Fruit fly (Drosophila melanogaster): ENCODE measurements around the gene CycD.

The CycD gene

DNA sequence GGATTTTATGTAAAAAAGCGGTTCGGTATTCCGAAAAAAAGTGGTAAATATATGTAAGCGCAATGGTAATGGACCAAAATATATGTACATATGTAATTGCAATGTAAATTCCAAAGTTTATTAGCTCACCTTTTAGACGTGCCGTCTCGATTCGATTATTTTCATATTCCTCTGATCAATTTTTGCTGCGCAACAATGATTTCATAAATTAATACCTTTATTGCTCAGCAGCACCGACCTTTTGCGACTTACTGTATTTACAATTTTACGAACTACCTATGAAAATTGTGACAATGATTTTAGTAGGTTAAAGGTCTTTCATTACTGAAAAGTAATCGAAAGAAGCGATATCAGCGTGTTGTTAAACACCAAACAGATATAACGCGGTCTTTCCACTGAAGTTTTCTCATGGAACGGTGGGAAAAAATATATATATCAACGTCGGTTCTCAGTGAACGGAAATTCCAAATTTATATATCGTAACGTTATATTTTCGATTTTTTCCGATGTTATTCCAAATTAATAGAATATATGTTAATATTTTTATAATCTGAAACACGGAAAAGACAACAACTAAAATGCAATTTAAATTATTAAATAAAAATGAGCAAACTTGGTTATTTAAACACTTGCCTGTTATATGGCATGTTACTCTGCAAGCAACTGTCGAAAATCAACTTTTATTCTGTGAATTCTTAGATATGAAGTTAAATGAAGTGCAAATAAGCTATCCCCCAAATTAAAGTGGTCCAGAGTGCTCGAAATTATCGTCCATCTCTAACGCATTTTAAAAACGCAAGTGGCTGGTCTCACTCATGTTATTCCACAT lies 19.5 kb downstream of the CycD start, which contains the start of the genes MSBP and CG15916 (continued):
- TF ChIP-seq D19A (tag; optimal IDR thresholded peaks at IDR 0.05), result peak; percentile 1
- peak; percentile 49; the same call in 1 of the 2 replicates for TF ChIP-seq Rfx (GFP tag; IDR thresholded peaks at IDR 0.05)
- TF ChIP-seq Ets65A (GFP tag), result no peak
- peak; percentile 18 for TF ChIP-seq CG10431 (GFP tag; optimal IDR thresholded peaks at IDR 0.05)
- TF ChIP-seq gro (GFP tag; optimal IDR thresholded peaks at IDR 0.05), result no peak
- TF ChIP-seq Neu2 (GFP tag; optimal IDR thresholded peaks at IDR 0.05; ENCODE audit: borderline replicate concordance), result no peak
- no peak for TF ChIP-seq cad (GFP tag; optimal IDR thresholded peaks at IDR 0.05)
- TF ChIP-seq CG8388 (GFP tag; optimal IDR thresholded peaks at IDR 0.05), result peak; percentile 3
- TF ChIP-seq Dfd (GFP tag; optimal IDR thresholded peaks at IDR 0.05), result peak in 1 of 2 experiments; percentile 3
- no peak for TF ChIP-seq crp (GFP tag; optimal IDR thresholded peaks at IDR 0.05)
- no peak for TF ChIP-seq Spps (tag; optimal IDR thresholded peaks at IDR 0.05)
- TF ChIP-seq CG8290 (GFP tag; optimal IDR thresholded peaks at IDR 0.05), result peak; percentile 37
- peak in 1 of 2 experiments; percentile 32 for TF ChIP-seq CG8290 (tag; optimal IDR thresholded peaks at IDR 0.05)
- no peak for TF ChIP-seq E2f2 (GFP tag; IDR thresholded peaks at IDR 0.05)
- no peak for TF ChIP-seq ham (GFP tag; IDR thresholded peaks at IDR 0.05)
- TF ChIP-seq CG2116 (GFP tag; optimal IDR thresholded peaks at IDR 0.05), result peak; percentile 38
- no peak for TF ChIP-seq CG13123 (GFP tag; optimal IDR thresholded peaks at IDR 0.05)
- TF ChIP-seq Rx (GFP tag; IDR thresholded peaks at IDR 0.05), result no peak
- peak; percentile 13; the same call in 1 of the 2 replicates for TF ChIP-seq CG13287 (GFP tag; IDR thresholded peaks at IDR 0.05; ENCODE audit: partially characterized antibody)
- TF ChIP-seq TFAM (GFP tag; optimal IDR thresholded peaks at IDR 0.05), result no peak
- peak; percentile 45 for TF ChIP-seq CG7839 (tag; optimal IDR thresholded peaks at IDR 0.05)
- peak; percentile 18 for TF ChIP-seq CG33557 (GFP tag; optimal IDR thresholded peaks at IDR 0.05)
- peak; percentile 14 for TF ChIP-seq twi (tag; optimal IDR thresholded peaks at IDR 0.05)
- TF ChIP-seq amos (GFP tag; IDR thresholded peaks at IDR 0.05; ENCODE audit: partially characterized antibody), result 0 out of 2 replicates have a peak, but pooled peaks have one; percentile 24
- peak; percentile 59; the same call in 1 of the 2 replicates for TF ChIP-seq CG31441 (GFP tag; IDR thresholded peaks at IDR 0.05)
- peak; percentile 76 for TF ChIP-seq CG3995 (GFP tag; optimal IDR thresholded peaks at IDR 0.05)
- peak; percentile 26 for TF ChIP-seq CG16815 (GFP tag; optimal IDR thresholded peaks at IDR 0.05)
- TF ChIP-seq Dip3 (GFP tag; optimal IDR thresholded peaks at IDR 0.05), result peak; percentile 1
- 0 out of 3 replicates have a peak, but pooled peaks have one; percentile 29 for TF ChIP-seq CG14860 (GFP tag; IDR thresholded peaks at IDR 0.05; ENCODE audit: partially characterized antibody)
- peak in 2 of 3 experiments; percentile 44 to 85 for TF ChIP-seq lola (GFP tag; optimal IDR thresholded peaks at IDR 0.05)
- TF ChIP-seq bsh (GFP tag; optimal IDR thresholded peaks at IDR 0.05), result peak in 1 of 2 experiments; percentile 33
- TF ChIP-seq CG9609 (GFP tag; optimal IDR thresholded peaks at IDR 0.05), result no peak
- no peak for TF ChIP-seq schlank (tag; optimal IDR thresholded peaks at IDR 0.05)
- peak; percentile 34 for TF ChIP-seq CG15514 (GFP tag; optimal IDR thresholded peaks at IDR 0.05)
- TF ChIP-seq Ssrp (tag; optimal IDR thresholded peaks at IDR 0.05), result peak; percentile 53
- TF ChIP-seq MESR4 (GFP tag; optimal IDR thresholded peaks at IDR 0.05), result peak; percentile 75
- peak; percentile 64 for TF ChIP-seq row (GFP tag; IDR thresholded peaks at IDR 0.05)
- no peak for TF ChIP-seq lab (GFP tag; optimal IDR thresholded peaks at IDR 0.05)
- TF ChIP-seq Hr51 (GFP tag; optimal IDR thresholded peaks at IDR 0.05), result peak in 1 of 2 experiments; percentile 20
- peak; percentile 61 for TF ChIP-seq Dref (GFP tag; IDR thresholded peaks at IDR 0.05)
- TF ChIP-seq CG17829 (tag; optimal IDR thresholded peaks at IDR 0.05), result peak; percentile 41
- peak; percentile 2 for TF ChIP-seq CG7556 (GFP tag; optimal IDR thresholded peaks at IDR 0.05)
- peak; percentile 76 for TF ChIP-seq pfk (GFP tag; optimal IDR thresholded peaks at IDR 0.05)
- TF ChIP-seq ssp (GFP tag; IDR thresholded peaks at IDR 0.05), result peak; percentile 93
- TF ChIP-seq nom (GFP tag; optimal IDR thresholded peaks at IDR 0.05), result peak; percentile 69
- TF ChIP-seq CG8944 (GFP tag; optimal IDR thresholded peaks at IDR 0.05), result no peak
- TF ChIP-seq Hr3 (GFP tag; optimal IDR thresholded peaks at IDR 0.05), result peak; percentile 22

All from whole organism, embryonic.